Worm (Caenorhabditis elegans) whole organism, midembryonic: Measurements from ENCODE around the gene ZK1307.7.

Experiments
- T22C8.4 ChIP-seq: fragments of 200-800 bp; sonication (Bioruptor generic); IDR thresholded peaks from 2 replicates; pipeline ENCODE4 v1.3.6; 2022; ENCODE audit warnings: missing genetic modification characterization, missing compliant biosample characterization
- cog-1 ChIP-seq: sonication (generic microtip); optimal IDR thresholded peaks from 2 replicates; lab custom pipeline; 2016; ENCODE audit warnings: missing genetic modification characterization, missing compliant biosample characterization
- flt-1 ChIP-seq: fragments of 200-800 bp; sonication (Bioruptor generic); IDR thresholded peaks from 2 replicates; pipeline ENCODE4 v1.3.6; 2022; ENCODE audit warnings: missing genetic modification characterization, missing compliant biosample characterization
- klf-2 ChIP-seq: fragments of 200-800 bp; sonication (Bioruptor generic); conservative IDR thresholded peaks from 2 replicates; pipeline ENCODE4 v1.3.6; 2022; ENCODE audit warnings: missing genetic modification reagents, missing genetic modification characterization, missing compliant biosample characterization
- med-1 ChIP-seq: sonication (generic microtip); optimal IDR thresholded peaks from 2 replicates; lab custom pipeline; 2017; ENCODE audit warnings: missing genetic modification characterization, mild to moderate bottlenecking, missing compliant biosample characterization, antibody characterized with exemption, missing genetic modification reagents; ENCODE audit not compliant: insufficient read depth
- ref-1 ChIP-seq: fragments of 200-800 bp; sonication (Bioruptor generic); conservative IDR thresholded peaks from 2 replicates; pipeline ENCODE4 v1.3.6; 2022; ENCODE audit warnings: missing genetic modification reagents, missing genetic modification characterization, missing compliant biosample characterization
- tab-1 ChIP-seq: fragments of 200-800 bp; sonication (Bioruptor generic); IDR thresholded peaks from 2 replicates; pipeline ENCODE4 v1.3.6; 2022; ENCODE audit warnings: missing genetic modification characterization, missing compliant biosample characterization
- ztf-23 ChIP-seq: fragments of 200-800 bp; sonication (Bioruptor generic); IDR thresholded peaks from 2 replicates; pipeline ENCODE4 v1.3.6; 2022; ENCODE audit warnings: missing genetic modification reagents, missing genetic modification characterization, missing compliant biosample characterization
- ztf-29 ChIP-seq: fragments of 200-800 bp; sonication (Bioruptor generic); IDR thresholded peaks from 2 replicates; pipeline ENCODE4 v1.3.6; 2022; ENCODE audit warnings: missing genetic modification reagents, missing genetic modification characterization, missing compliant biosample characterization

The ZK1307.7 gene

DNA sequence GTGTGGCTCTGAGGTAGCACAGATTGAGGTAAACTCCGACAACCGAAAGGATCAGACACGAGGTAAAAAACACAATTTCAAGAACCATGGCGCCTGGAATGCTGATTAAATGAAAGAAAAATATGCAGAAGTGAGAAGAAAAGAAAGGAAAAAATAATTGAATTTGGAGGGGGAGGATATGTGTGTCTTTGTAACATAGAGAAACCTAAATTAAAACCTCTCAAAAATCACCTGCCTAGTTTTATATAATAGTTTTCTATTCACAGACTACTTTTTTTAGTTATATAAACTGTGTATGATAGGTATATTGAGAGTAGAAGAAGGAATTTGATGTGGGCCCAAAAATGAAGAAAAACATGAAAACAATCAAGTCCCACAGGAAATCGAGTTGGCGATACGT lies 29.2 kb downstream of the ZK1307.7 start, which contains the start of gene ZK1320.5:
ZK1320.5 (minus strand) TSS at position 101 of the 400 bp plus-strand sequence.
- TF ChIP-seq flt-1 (GFP tag; lab: Robert Waterston, UW): no peak
- TF ChIP-seq med-1 (GFP tag; lab: Kevin White, UChicago): no peak
- TF ChIP-seq ztf-23 (GFP tag; lab: Robert Waterston, UW): no peak
- no peak for TF ChIP-seq ref-1 (GFP tag; lab: Robert Waterston, UW)
- no peak for TF ChIP-seq cog-1
- no peak for TF ChIP-seq T22C8.4 (GFP tag; lab: Robert Waterston, UW)
- TF ChIP-seq ztf-29 (GFP tag; lab: Robert Waterston, UW): no peak
- no peak for TF ChIP-seq klf-2 (GFP tag; lab: Robert Waterston, UW)
- no peak for TF ChIP-seq tab-1 (GFP tag; lab: Robert Waterston, UW)

DNA sequence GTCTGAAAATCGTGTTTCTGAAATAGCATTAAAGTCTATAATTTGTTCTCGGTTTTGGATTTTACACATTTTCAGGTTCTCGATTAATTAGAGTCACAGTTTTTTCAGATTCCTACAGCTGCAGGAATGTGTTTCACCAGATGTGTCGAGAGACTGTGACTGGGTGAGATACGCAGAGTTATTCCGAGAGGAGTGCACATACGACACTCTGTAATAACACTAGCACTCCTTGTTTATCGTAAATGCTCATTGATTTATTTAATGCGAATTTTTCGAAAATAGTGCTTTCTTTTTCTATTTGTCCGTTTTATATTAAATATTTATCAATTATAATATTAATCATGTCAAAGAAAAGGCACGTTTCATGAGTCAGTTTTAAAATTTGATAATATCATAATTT lies 31.0 kb downstream of the ZK1307.7 start, which contains the start of gene ZK1320.11:
ZK1320.11 (plus strand) TSS at position 243 of the 400 bp plus-strand sequence.
- TF ChIP-seq med-1 (GFP tag; lab: Kevin White, UChicago) (no peak), ztf-29 (GFP tag; lab: Robert Waterston, UW) (no peak), ztf-23 (GFP tag; lab: Robert Waterston, UW) (no peak), ref-1 (GFP tag; lab: Robert Waterston, UW) (no peak), T22C8.4 (GFP tag; lab: Robert Waterston, UW) (no peak), klf-2 (GFP tag; lab: Robert Waterston, UW) (no peak), cog-1 (no peak), tab-1 (GFP tag; lab: Robert Waterston, UW) (no peak), flt-1 (GFP tag; lab: Robert Waterston, UW) (no peak)

DNA sequence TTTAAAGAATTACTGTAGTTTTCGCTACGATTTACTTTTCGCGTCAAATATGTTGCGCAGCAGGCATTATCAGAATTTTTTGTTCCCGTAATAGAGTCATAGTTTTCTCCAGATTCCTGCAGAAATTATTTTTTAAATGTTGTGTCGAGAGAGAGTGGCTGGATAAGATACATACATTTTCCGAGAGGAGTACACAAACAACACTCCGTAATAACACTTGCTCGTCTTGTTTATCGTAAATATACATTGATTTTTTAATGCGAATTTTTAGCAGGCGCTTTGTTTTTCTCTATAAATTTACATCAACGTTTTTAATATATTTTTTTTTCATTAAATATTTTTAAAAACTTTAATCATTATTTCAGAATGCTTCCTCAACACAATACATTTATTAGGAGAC lies 32.6 kb downstream of the ZK1307.7 start, which contains the start of gene taf-8:
taf-8 (plus strand) TSS at position 360 of the 400 bp plus-strand sequence.
- TF ChIP-seq T22C8.4 (GFP tag; lab: Robert Waterston, UW) (0 out of 2 replicates have a peak, but pooled peaks have one; percentile 23), klf-2 (GFP tag; lab: Robert Waterston, UW) (no peak)

DNA sequence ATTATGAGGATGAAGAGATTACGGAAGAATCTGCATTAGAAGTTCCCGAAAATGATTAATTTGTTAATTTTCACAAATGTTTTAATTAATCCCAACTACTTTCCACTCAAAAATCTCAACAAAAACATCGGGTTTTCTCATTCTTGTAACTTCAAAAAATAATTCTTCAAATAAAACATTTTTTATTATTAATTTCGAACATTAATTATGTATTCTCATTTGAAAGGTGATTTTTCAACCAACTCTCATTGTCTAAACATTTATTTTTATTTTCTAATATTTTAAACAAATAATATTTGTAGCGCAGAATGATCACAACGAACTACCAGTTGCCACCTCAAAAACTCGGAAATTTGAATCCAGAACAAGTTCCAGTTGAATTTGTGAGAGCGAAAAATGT lies 34.9 kb downstream of the ZK1307.7 start, which contains the start of gene ZK1320.7:
ZK1320.7 (plus strand) TSS at position 301 of the 400 bp plus-strand sequence.
- no peak for TF ChIP-seq cog-1
- TF ChIP-seq ztf-23 (GFP tag; lab: Robert Waterston, UW): no peak
- no peak for TF ChIP-seq ref-1 (GFP tag; lab: Robert Waterston, UW)
- TF ChIP-seq med-1 (GFP tag; lab: Kevin White, UChicago): no peak
- TF ChIP-seq ztf-29 (GFP tag; lab: Robert Waterston, UW): no peak
- no peak for TF ChIP-seq flt-1 (GFP tag; lab: Robert Waterston, UW)
- TF ChIP-seq klf-2 (GFP tag; lab: Robert Waterston, UW): no peak
- TF ChIP-seq T22C8.4 (GFP tag; lab: Robert Waterston, UW): no peak
- no peak for TF ChIP-seq tab-1 (GFP tag; lab: Robert Waterston, UW)

- TF ChIP-seq T22C8.4 (GFP tag; lab: Robert Waterston, UW): no peak
These were observed 38.3 kb downstream of the ZK1307.7 start, which contains the start of gene arc-1 for ce11 chrII:9674678-9675077. TSS of gene arc-1 (plus strand) at chrII:9674978.

DNA sequence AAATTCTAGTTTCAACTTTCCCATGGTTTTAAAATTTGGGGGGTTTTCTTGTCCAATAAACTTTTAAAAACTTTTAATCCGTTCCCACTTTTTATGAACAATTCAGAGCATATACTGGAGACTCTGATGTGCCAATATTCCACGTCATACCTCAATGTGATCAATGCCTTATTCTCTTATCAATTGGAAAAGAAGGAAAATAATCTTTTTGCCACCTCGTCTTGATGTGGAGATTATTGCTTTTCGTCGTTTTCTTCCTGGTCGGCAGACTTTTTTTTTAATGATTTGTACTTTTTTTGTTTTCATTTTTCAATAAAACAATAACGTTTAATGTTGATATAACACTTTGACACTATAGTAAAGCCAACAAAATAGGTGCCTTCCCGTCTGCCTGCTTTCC lies 41.1 kb downstream of the ZK1307.7 start:
- TF ChIP-seq klf-2 (GFP tag; lab: Robert Waterston, UW): no peak
- no peak for TF ChIP-seq cog-1
- TF ChIP-seq ztf-29 (GFP tag; lab: Robert Waterston, UW): no peak
- TF ChIP-seq med-1 (GFP tag; lab: Kevin White, UChicago): no peak
- TF ChIP-seq ref-1 (GFP tag; lab: Robert Waterston, UW): no peak
- TF ChIP-seq ztf-23 (GFP tag; lab: Robert Waterston, UW): no peak
- no peak for TF ChIP-seq flt-1 (GFP tag; lab: Robert Waterston, UW)
- TF ChIP-seq T22C8.4 (GFP tag; lab: Robert Waterston, UW): no peak
- no peak for TF ChIP-seq tab-1 (GFP tag; lab: Robert Waterston, UW)

- TF ChIP-seq ztf-29 (GFP tag; lab: Robert Waterston, UW): no peak
- no peak for TF ChIP-seq ztf-23 (GFP tag; lab: Robert Waterston, UW)
- no peak for TF ChIP-seq ref-1 (GFP tag; lab: Robert Waterston, UW)
- no peak for TF ChIP-seq T22C8.4 (GFP tag; lab: Robert Waterston, UW)
- no peak for TF ChIP-seq med-1 (GFP tag; lab: Kevin White, UChicago)
- no peak for TF ChIP-seq flt-1 (GFP tag; lab: Robert Waterston, UW)
- TF ChIP-seq cog-1: no peak
- no peak for TF ChIP-seq klf-2 (GFP tag; lab: Robert Waterston, UW)
- no peak for TF ChIP-seq tab-1 (GFP tag; lab: Robert Waterston, UW)
These were observed 43.4 kb downstream of the ZK1307.7 start for ce11 chrII:9679842-9680241.

DNA sequence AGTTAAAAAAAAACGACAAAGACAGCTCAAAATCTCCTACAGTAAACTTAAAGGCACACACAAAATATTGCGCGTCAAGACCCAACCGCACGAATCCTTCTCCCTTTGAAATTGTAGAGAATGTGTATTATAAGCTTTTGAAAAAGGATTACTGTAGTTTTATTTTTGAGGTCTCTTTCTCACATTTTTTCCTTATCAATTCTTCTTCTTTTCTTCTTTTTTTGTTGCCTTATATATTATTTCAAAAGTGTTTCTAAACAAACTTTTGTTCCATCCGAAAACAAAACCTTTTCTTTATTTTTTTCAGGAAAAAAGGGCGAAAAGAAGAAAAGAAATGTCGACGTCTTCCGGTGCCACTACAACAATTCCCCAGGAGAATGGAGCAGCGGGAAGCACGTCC lies 44.1 kb downstream of the ZK1307.7 start, which contains the start of gene ZK1320.13:
ZK1320.13 (plus strand) TSS at position 301 of the 400 bp plus-strand sequence.
- TF ChIP-seq T22C8.4 (GFP tag; lab: Robert Waterston, UW): no peak
- TF ChIP-seq ztf-29 (GFP tag; lab: Robert Waterston, UW): no peak
- TF ChIP-seq med-1 (GFP tag; lab: Kevin White, UChicago): no peak
- TF ChIP-seq flt-1 (GFP tag; lab: Robert Waterston, UW): no peak
- TF ChIP-seq tab-1 (GFP tag; lab: Robert Waterston, UW): no peak
- no peak for TF ChIP-seq cog-1
- no peak for TF ChIP-seq klf-2 (GFP tag; lab: Robert Waterston, UW)
- TF ChIP-seq ztf-23 (GFP tag; lab: Robert Waterston, UW): no peak
- no peak for TF ChIP-seq ref-1 (GFP tag; lab: Robert Waterston, UW)

ce11 chrII:9682044-9682443 lies 45.6 kb downstream of the ZK1307.7 start:
- TF ChIP-seq ref-1 (GFP tag; lab: Robert Waterston, UW): no peak
- TF ChIP-seq ztf-23 (GFP tag; lab: Robert Waterston, UW): no peak
- no peak for TF ChIP-seq med-1 (GFP tag; lab: Kevin White, UChicago)
- TF ChIP-seq T22C8.4 (GFP tag; lab: Robert Waterston, UW): no peak
- no peak for TF ChIP-seq ztf-29 (GFP tag; lab: Robert Waterston, UW)
- TF ChIP-seq klf-2 (GFP tag; lab: Robert Waterston, UW): no peak
